Worm (Caenorhabditis elegans): Measurements from ENCODE around the gene srx-118.

DNA sequence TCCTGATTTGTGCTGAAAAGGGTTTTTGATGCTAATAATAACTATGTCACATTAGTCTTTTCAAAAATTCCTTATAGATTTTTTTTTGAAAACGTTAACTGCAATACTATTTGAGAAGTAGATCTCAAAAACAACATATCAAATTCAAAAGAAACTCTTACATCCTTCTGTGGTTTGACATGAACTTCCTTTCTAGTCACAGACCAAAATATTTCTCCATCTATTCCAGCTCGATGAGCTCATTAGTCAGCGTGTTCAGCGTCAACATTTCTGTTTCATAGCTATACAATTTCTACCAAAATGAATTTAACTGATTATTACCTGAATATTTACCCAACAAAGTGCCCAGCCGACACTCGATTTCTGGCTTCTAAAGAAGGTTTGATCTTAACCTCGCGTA lies 17.0 kb upstream of the srx-118 start, which contains the start of gene srh-67:
- TF ChIP-seq flt-1 (GFP tag; IDR thresholded peaks at IDR 0.05): no peak
- TF ChIP-seq ama-1 (optimal IDR thresholded peaks at IDR 0.05): no peak
- no peak for TF ChIP-seq B0310.2 (tag; optimal IDR thresholded peaks at IDR 0.05)
- no peak for TF ChIP-seq tbx-37 (GFP tag; conservative IDR thresholded peaks at IDR 0.05)
- TF ChIP-seq hnd-1 (tag; optimal IDR thresholded peaks at IDR 0.05): no peak
- TF ChIP-seq aly-1 (tag; optimal IDR thresholded peaks at IDR 0.05): no peak
- TF ChIP-seq pes-1 (GFP tag; IDR thresholded peaks at IDR 0.05): no peak
- no peak for TF ChIP-seq sea-1 (GFP tag; conservative IDR thresholded peaks at IDR 0.05)
- TF ChIP-seq ceh-36 (tag; optimal IDR thresholded peaks at IDR 0.05): no peak

Measured in whole organism, early embryonic.